Worm (Caenorhabditis elegans) whole organism, mixed stage, embryonic: ENCODE data around the gene Y17G9B.11.

ENCODE experiments used
- elt-1 ChIP-seq: sonication (generic microtip); optimal IDR thresholded peaks from 2 replicates; lab custom pipeline; 2017; ENCODE audit warnings: missing genetic modification characterization, mild to moderate bottlenecking, missing compliant biosample characterization, antibody characterized with exemption, moderate library complexity, borderline replicate concordance; ENCODE audit not compliant: insufficient read depth
- elt-3 ChIP-seq: fragments of 150-350 bp; optimal IDR thresholded peaks from 2 replicates; lab custom pipeline; 2014; ENCODE audit warnings: missing biosample characterization, missing genetic modification characterization
- lin-13 ChIP-seq: fragments of 150-350 bp; optimal IDR thresholded peaks from 2 replicates; lab custom pipeline; 2014; ENCODE audit warnings: missing biosample characterization, missing genetic modification characterization
- lsy-2 ChIP-seq: fragments of 150-350 bp; optimal IDR thresholded peaks from 2 replicates; lab custom pipeline; 2014; ENCODE audit warnings: missing biosample characterization, missing genetic modification characterization
- nhr-12 ChIP-seq: fragments of 150-350 bp; optimal IDR thresholded peaks from 2 replicates; lab custom pipeline; 2014; ENCODE audit warnings: missing biosample characterization, missing genetic modification characterization
- nhr-237 ChIP-seq: fragments of 150-350 bp; optimal IDR thresholded peaks from 2 replicates; lab custom pipeline; 2014; ENCODE audit warnings: missing biosample characterization, missing genetic modification characterization
- nhr-28 ChIP-seq: fragments of 150-350 bp; optimal IDR thresholded peaks from 2 replicates; lab custom pipeline; 2014; ENCODE audit warnings: missing biosample characterization, missing genetic modification characterization
- nhr-76 ChIP-seq: sonication (generic microtip); optimal IDR thresholded peaks from 2 replicates; lab custom pipeline; 2017; ENCODE audit warnings: missing biosample characterization, missing genetic modification characterization
- pha-4 ChIP-seq: fragments of 150-350 bp; optimal IDR thresholded peaks from 2 replicates; lab custom pipeline; 2018; ENCODE audit warnings: missing biosample characterization, missing genetic modification reagents, missing genetic modification characterization
- snpc-4 ChIP-seq: fragments of 150-350 bp; optimal IDR thresholded peaks from 2 replicates; lab custom pipeline; 2014; ENCODE audit warnings: missing biosample characterization, missing genetic modification characterization
- sptf-1 ChIP-seq: sonication (generic microtip); optimal IDR thresholded peaks from 2 replicates; lab custom pipeline; 2017; ENCODE audit warnings: mild to moderate bottlenecking, missing genetic modification characterization, moderate library complexity, missing compliant biosample characterization
- tbx-8 ChIP-seq: fragments of 200-800 bp; sonication (Bioruptor generic); optimal IDR thresholded peaks from 2 replicates; lab custom pipeline; 2018; ENCODE audit warnings: mild to moderate bottlenecking, missing genetic modification characterization, moderate library complexity, missing compliant biosample characterization
- unc-120 ChIP-seq: sonication (generic microtip); optimal IDR thresholded peaks from 2 replicates; lab custom pipeline; 2017; ENCODE audit warnings: missing genetic modification characterization, missing compliant biosample characterization; ENCODE audit not compliant: poor library complexity, severe bottlenecking
- unc-39 ChIP-seq: fragments of 150-350 bp; optimal IDR thresholded peaks from 2 replicates; lab custom pipeline; 2014; ENCODE audit warnings: missing biosample characterization, missing genetic modification characterization

DNA sequence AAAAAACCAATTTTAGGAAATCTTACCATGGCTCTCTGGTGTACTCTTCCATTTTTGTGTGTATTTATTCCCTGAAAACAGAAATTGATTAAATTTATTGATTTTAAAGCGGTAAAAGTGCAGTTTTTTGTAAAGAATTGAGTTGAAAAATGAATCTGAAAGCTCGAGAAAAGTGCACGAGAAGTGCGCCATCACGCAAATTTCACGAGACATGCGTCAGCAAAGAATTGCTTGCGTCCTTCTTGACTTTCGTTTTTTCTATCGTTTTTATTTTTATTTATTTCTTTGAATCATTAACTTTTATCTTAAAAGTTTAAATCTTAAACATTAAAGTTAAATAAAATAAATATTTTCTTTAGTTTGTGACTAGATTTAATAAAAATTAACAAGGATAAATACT, 11.0 kb upstream of the Y17G9B.11 start, which contains the start of gene timm-17B.1:
- no peak for TF ChIP-seq elt-3 (tag; lab: Kevin White, UChicago)
- TF ChIP-seq nhr-12 (tag; lab: Kevin White, UChicago) = no peak
- TF ChIP-seq tbx-8 (GFP tag; lab: Kevin White, UChicago) = no peak
- TF ChIP-seq nhr-28 (tag; lab: Kevin White, UChicago) = no peak
- no peak for TF ChIP-seq unc-39 (tag; lab: Kevin White, UChicago)
- TF ChIP-seq nhr-76 (tag; lab: Kevin White, UChicago) = no peak
- TF ChIP-seq nhr-237 (tag; lab: Kevin White, UChicago) = peak; percentile 33
- peak; percentile 68 for TF ChIP-seq lin-13 (tag; lab: Kevin White, UChicago)
- peak; percentile 1 for TF ChIP-seq pha-4 (tag; lab: Kevin White, UChicago)
- TF ChIP-seq snpc-4 (tag; lab: Kevin White, UChicago) = no peak
- TF ChIP-seq elt-1 = no peak
- TF ChIP-seq lsy-2 = peak; percentile 83
- no peak for TF ChIP-seq sptf-1 (tag; lab: Kevin White, UChicago)
- TF ChIP-seq unc-120 (tag; lab: Kevin White, UChicago) = no peak
